Fruit fly (Drosophila melanogaster) whole organism, embryonic: Measurements from ENCODE around the gene CG5565.
A peak's percentile ranks its signal among the peaks of the same experiment; 100 is the strongest.

ENCODE experiments used
- Atf3 ChIP-seq: fragments of 200-800 bp; sonication (Bioruptor generic); optimal IDR thresholded peaks from 3 replicates; lab custom pipeline; 2016; ENCODE audit warnings: missing biosample characterization, missing genetic modification characterization
- B-H2 ChIP-seq: fragments of 200-800 bp; sonication (Bioruptor generic); optimal IDR thresholded peaks from 2 replicates; lab custom pipeline; 2018; ENCODE audit warnings: missing biosample characterization, mild to moderate bottlenecking, missing genetic modification characterization
- CG10543 ChIP-seq: fragments of 200-800 bp; sonication (Bioruptor generic); optimal IDR thresholded peaks from 3 replicates; lab custom pipeline; 2017; ENCODE audit warnings: missing biosample characterization, mild to moderate bottlenecking, missing genetic modification characterization, moderate library complexity
- CG11695 ChIP-seq: fragments of 200-800 bp; sonication (Bioruptor generic); IDR thresholded peaks from 3 replicates; pipeline ENCODE4 v1.3.6; 2022; ENCODE audit warnings: missing biosample characterization, missing genetic modification characterization
- CG12071 ChIP-seq: fragments of 200-800 bp; sonication (Bioruptor generic); optimal IDR thresholded peaks from 3 replicates; lab custom pipeline; 2018; ENCODE audit warnings: missing biosample characterization, mild to moderate bottlenecking, missing genetic modification characterization
- CG12219 ChIP-seq: fragments of 200-800 bp; sonication (Bioruptor generic); optimal IDR thresholded peaks from 3 replicates; lab custom pipeline; 2018; ENCODE audit warnings: missing biosample characterization, mild to moderate bottlenecking, missing genetic modification characterization
- CG12744 ChIP-seq: fragments of 200-800 bp; sonication (Bioruptor generic); optimal IDR thresholded peaks from 2 replicates; lab custom pipeline; 2016; ENCODE audit warnings: missing biosample characterization, missing genetic modification characterization
- CG12769 ChIP-seq: fragments of 200-800 bp; sonication (Bioruptor generic); optimal IDR thresholded peaks from 2 replicates; lab custom pipeline; 2019; ENCODE audit warnings: missing biosample characterization, mild to moderate bottlenecking, missing genetic modification characterization, moderate library complexity
- CG13775 ChIP-seq: fragments of 200-800 bp; sonication (Bioruptor generic); optimal IDR thresholded peaks from 3 replicates; lab custom pipeline; 2017; ENCODE audit warnings: missing biosample characterization, mild to moderate bottlenecking, missing genetic modification characterization
- CG16815 ChIP-seq: fragments of 200-800 bp; sonication (Bioruptor generic); optimal IDR thresholded peaks from 3 replicates; lab custom pipeline; 2017; ENCODE audit warnings: missing biosample characterization, mild to moderate bottlenecking, missing genetic modification characterization
- CG18011 ChIP-seq: fragments of 200-800 bp; sonication (Bioruptor generic); optimal IDR thresholded peaks from 2 replicates; lab custom pipeline; 2017; ENCODE audit warnings: missing biosample characterization, missing genetic modification characterization, mild to moderate bottlenecking, moderate library complexity, missing genotype
- CG18476 ChIP-seq: fragments of 200-800 bp; sonication (Bioruptor generic); optimal IDR thresholded peaks from 2 replicates; lab custom pipeline; 2016; ENCODE audit warnings: missing biosample characterization, mild to moderate bottlenecking, missing genetic modification characterization
- CG2120 ChIP-seq: fragments of 200-800 bp; sonication (Bioruptor generic); optimal IDR thresholded peaks from 3 replicates; lab custom pipeline; 2016; ENCODE audit warnings: missing biosample characterization, missing genetic modification characterization
- CG3838 ChIP-seq: fragments of 200-800 bp; sonication (Bioruptor generic); optimal IDR thresholded peaks from 3 replicates; lab custom pipeline; 2016; ENCODE audit warnings: missing biosample characterization, missing genetic modification characterization
- CG42726 ChIP-seq: fragments of 200-800 bp; sonication (Bioruptor generic); IDR thresholded peaks from 2 replicates; pipeline ENCODE4 v1.3.6; 2022; ENCODE audit warnings: missing biosample characterization, missing genetic modification characterization; ENCODE audit not compliant: partially characterized antibody
- CG43689 ChIP-seq: fragments of 200-800 bp; sonication (Bioruptor generic); IDR thresholded peaks from 2 replicates; pipeline ENCODE4 v1.3.6; 2022; ENCODE audit warnings: missing biosample characterization, missing genetic modification characterization
- CG4617 ChIP-seq: fragments of 200-800 bp; sonication (Bioruptor generic); optimal IDR thresholded peaks from 3 replicates; lab custom pipeline; 2016; ENCODE audit warnings: missing biosample characterization, missing genetic modification characterization, borderline replicate concordance
- CG6175 ChIP-seq: fragments of 200-800 bp; sonication (Bioruptor generic); IDR thresholded peaks from 3 replicates; pipeline ENCODE4 v1.3.6; 2022; ENCODE audit warnings: missing biosample characterization, missing genetic modification characterization
- CG6254 ChIP-seq: fragments of 200-800 bp; sonication (Bioruptor generic); optimal IDR thresholded peaks from 3 replicates; lab custom pipeline; 2017; ENCODE audit warnings: mild to moderate bottlenecking, missing biosample characterization, missing genetic modification reagents, missing genetic modification characterization
- CG6689 ChIP-seq: fragments of 200-800 bp; sonication (Bioruptor generic); IDR thresholded peaks from 2 replicates; pipeline ENCODE4 v1.3.6; 2022; ENCODE audit warnings: missing biosample characterization, missing genetic modification characterization
- CG7372 ChIP-seq: fragments of 200-800 bp; sonication (Bioruptor generic); IDR thresholded peaks from 2 replicates; pipeline ENCODE4 v1.3.6; 2022; ENCODE audit warnings: missing biosample characterization, missing genetic modification characterization
- CG7556 ChIP-seq: fragments of 200-800 bp; sonication (Bioruptor generic); optimal IDR thresholded peaks from 2 replicates; lab custom pipeline; 2017; ENCODE audit warnings: missing biosample characterization, mild to moderate bottlenecking, missing genetic modification characterization
- CG7987 ChIP-seq: fragments of 200-800 bp; sonication (Bioruptor generic); optimal IDR thresholded peaks from 2 replicates; lab custom pipeline; 2018; ENCODE audit warnings: missing biosample characterization, mild to moderate bottlenecking, missing genetic modification characterization, moderate library complexity
- CG8478 ChIP-seq: fragments of >200 bp; optimal IDR thresholded peaks from 2 replicates; lab custom pipeline; 2018
- CG9817 ChIP-seq: fragments of 200-800 bp; sonication (Bioruptor generic); optimal IDR thresholded peaks from 2 replicates; lab custom pipeline; 2018; ENCODE audit warnings: missing biosample characterization, mild to moderate bottlenecking, missing genetic modification characterization, moderate library complexity
- D19B ChIP-seq: fragments of 200-800 bp; sonication (Bioruptor generic); optimal IDR thresholded peaks from 2 replicates; lab custom pipeline; 2017; ENCODE audit warnings: missing biosample characterization, mild to moderate bottlenecking, missing genetic modification characterization
- Dbx ChIP-seq: fragments of 200-800 bp; sonication (Bioruptor generic); IDR thresholded peaks from 3 replicates; pipeline ENCODE4 v1.3.6; 2022; ENCODE audit warnings: missing biosample characterization, missing genetic modification characterization
- HHEX ChIP-seq: fragments of 200-800 bp; sonication (Bioruptor generic); optimal IDR thresholded peaks from 3 replicates; lab custom pipeline; 2017; ENCODE audit warnings: missing biosample characterization, mild to moderate bottlenecking, missing genetic modification characterization, missing genetic modification reagents
- MESR4 ChIP-seq: fragments of 200-800 bp; sonication (Bioruptor generic); optimal IDR thresholded peaks from 2 replicates; lab custom pipeline; 2018; ENCODE audit warnings: missing biosample characterization, mild to moderate bottlenecking, missing genetic modification characterization, moderate library complexity
- MTF-1 ChIP-seq: fragments of 200-800 bp; sonication (Bioruptor generic); optimal IDR thresholded peaks from 2 replicates; lab custom pipeline; 2018; ENCODE audit warnings: missing biosample characterization, mild to moderate bottlenecking, missing genetic modification characterization, borderline replicate concordance
- Mad ChIP-seq: fragments of 200-800 bp; sonication (Bioruptor generic); optimal IDR thresholded peaks from 2 replicates; lab custom pipeline; 2016; ENCODE audit warnings: missing biosample characterization, missing genetic modification characterization
- NFAT ChIP-seq: fragments of 200-800 bp; sonication (Bioruptor generic); IDR thresholded peaks from 2 replicates; pipeline ENCODE4 v1.3.6; 2022; ENCODE audit warnings: missing biosample characterization, missing genetic modification characterization
- Neu2 ChIP-seq: fragments of 200-800 bp; sonication (Bioruptor generic); optimal IDR thresholded peaks from 3 replicates; lab custom pipeline; 2016; ENCODE audit warnings: missing biosample characterization, missing genetic modification characterization, borderline replicate concordance
- Sox102F ChIP-seq: fragments of 200-800 bp; sonication (Bioruptor generic); optimal IDR thresholded peaks from 2 replicates; lab custom pipeline; 2018; ENCODE audit warnings: missing biosample characterization, mild to moderate bottlenecking, missing genetic modification characterization, moderate library complexity
- Taf1 ChIP-seq: fragments of 200-800 bp; sonication (Bioruptor generic); IDR thresholded peaks from 2 replicates; pipeline ENCODE4 v1.3.6; 2022; ENCODE audit warnings: missing biosample characterization, missing genetic modification characterization
- az2 ChIP-seq: fragments of 200-800 bp; sonication (Bioruptor generic); optimal IDR thresholded peaks from 3 replicates; lab custom pipeline; 2016; ENCODE audit warnings: missing biosample characterization, missing genetic modification characterization
- croc ChIP-seq: fragments of 200-800 bp; sonication (Bioruptor generic); conservative IDR thresholded peaks from 3 replicates; pipeline ENCODE4 v1.3.6; 2022; ENCODE audit warnings: missing biosample characterization, missing genetic modification characterization
- dan ChIP-seq: fragments of 200-800 bp; sonication (Bioruptor generic); IDR thresholded peaks from 2 replicates; pipeline ENCODE4 v1.3.6; 2022; ENCODE audit warnings: missing biosample characterization, missing genetic modification characterization
- danr ChIP-seq: fragments of 200-800 bp; sonication (Bioruptor generic); IDR thresholded peaks from 2 replicates; pipeline ENCODE4 v1.3.6; 2022; ENCODE audit warnings: missing biosample characterization, missing genetic modification characterization
- dmrt11E ChIP-seq: fragments of 200-800 bp; sonication (Bioruptor generic); optimal IDR thresholded peaks from 3 replicates; lab custom pipeline; 2018; ENCODE audit warnings: missing biosample characterization, mild to moderate bottlenecking, missing genetic modification characterization, moderate library complexity
- jumu ChIP-seq: fragments of 200-800 bp; sonication (Bioruptor generic); optimal IDR thresholded peaks from 3 replicates; lab custom pipeline; 2016; ENCODE audit warnings: missing biosample characterization, missing genetic modification characterization
- ken ChIP-seq: fragments of 200-800 bp; sonication (Bioruptor generic); IDR thresholded peaks from 3 replicates; pipeline ENCODE4 v1.3.6; 2022; ENCODE audit warnings: missing biosample characterization, missing genetic modification characterization
- knrl ChIP-seq: fragments of 200-800 bp; sonication (Bioruptor generic); IDR thresholded peaks from 3 replicates; pipeline ENCODE4 v1.3.6; 2022; ENCODE audit warnings: missing biosample characterization, missing genetic modification characterization; ENCODE audit not compliant: partially characterized antibody
- lola ChIP-seq, 3 experiments: fragments of >200 bp in 2 of 3; fragments of 200-800 bp in 1 of 3; sonication (Bioruptor generic) in 1 of 3; optimal IDR thresholded peaks; 2 replicates each; lab custom pipeline; 2017 to 2019; ENCODE audit warnings: missing biosample characterization in 3 of 3, missing genetic modification characterization in 3 of 3, mild to moderate bottlenecking in 1 of 3, moderate library complexity in 1 of 3
- onecut ChIP-seq: fragments of 200-800 bp; sonication (Bioruptor generic); IDR thresholded peaks from 2 replicates; pipeline ENCODE4 v1.3.6; 2022; ENCODE audit warnings: missing biosample characterization, missing genetic modification characterization
- pnt ChIP-seq: fragments of 200-800 bp; sonication (Bioruptor generic); optimal IDR thresholded peaks from 3 replicates; lab custom pipeline; 2016; ENCODE audit warnings: missing biosample characterization, missing genetic modification characterization
- pum ChIP-seq: fragments of 200-800 bp; sonication (Bioruptor generic); optimal IDR thresholded peaks from 2 replicates; lab custom pipeline; 2016; ENCODE audit warnings: missing biosample characterization, missing genetic modification characterization
- ro ChIP-seq: fragments of 200-800 bp; sonication (Bioruptor generic); IDR thresholded peaks from 2 replicates; pipeline ENCODE4 v1.3.6; 2022; ENCODE audit warnings: missing biosample characterization, missing genetic modification characterization
- seq ChIP-seq: fragments of 200-800 bp; sonication (Bioruptor generic); IDR thresholded peaks from 2 replicates; pipeline ENCODE4 v1.3.6; 2022; ENCODE audit warnings: missing biosample characterization, missing genetic modification characterization
- sqz ChIP-seq: fragments of 200-800 bp; sonication (Bioruptor generic); optimal IDR thresholded peaks from 3 replicates; lab custom pipeline; 2018; ENCODE audit warnings: missing biosample characterization, mild to moderate bottlenecking, missing genetic modification characterization
- ttk ChIP-seq: fragments of 200-800 bp; sonication (Bioruptor generic); IDR thresholded peaks from 2 replicates; pipeline ENCODE4 v2.1.2; 2022; ENCODE audit warnings: missing biosample characterization, missing genetic modification characterization

Gene CG5565

DNA sequence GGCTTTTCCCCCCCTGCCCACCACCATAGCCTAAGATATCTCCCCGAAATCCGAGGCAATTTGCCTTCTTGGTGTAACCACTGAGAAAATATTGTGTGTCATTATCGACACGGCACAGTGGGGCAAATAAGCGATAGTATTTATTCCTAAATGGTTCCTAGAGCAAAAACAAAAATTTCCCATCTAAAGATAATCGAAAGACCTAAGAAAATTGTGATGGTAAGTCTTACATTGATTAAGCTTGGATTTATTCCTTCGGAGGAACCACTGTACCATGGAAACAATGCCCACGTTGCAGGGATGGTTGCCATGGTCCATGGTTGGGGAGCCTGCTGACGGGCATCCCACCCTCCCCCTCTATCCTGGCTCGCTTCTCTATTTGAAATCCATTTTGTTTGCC lies 39.3 kb downstream of the CG5565 start (continued):
- TF ChIP-seq lola (GFP tag; optimal IDR thresholded peaks at IDR 0.05; lab: Kevin White, UChicago) (no peak), D19B (no peak), danr (GFP tag; lab: Robert Waterston, UW) (no peak), pum (GFP tag; lab: Kevin White, UChicago) (no peak), CG7372 (GFP tag; lab: Robert Waterston, UW) (no peak), seq (no peak), CG6175 (GFP tag; lab: Robert Waterston, UW) (no peak), CG18476 (GFP tag; lab: Kevin White, UChicago) (no peak), CG7556 (GFP tag; lab: Kevin White, UChicago) (peak; percentile 54), CG6689 (GFP tag; lab: Robert Waterston, UW) (peak; percentile 46; the same call in 1 of the 2 replicates), CG43689 (GFP tag; lab: Robert Waterston, UW) (no peak), az2 (peak; percentile 15), CG3838 (no peak), NFAT (GFP tag; lab: Robert Waterston, UW) (no peak), CG42726 (GFP tag; lab: Robert Waterston, UW) (no peak), CG16815 (GFP tag; lab: Kevin White, UChicago) (peak; percentile 5), Atf3 (GFP tag; lab: Kevin White, UChicago) (no peak), CG4617 (no peak), dmrt11E (tag; lab: Kevin White, UChicago) (no peak), dan (GFP tag; lab: Robert Waterston, UW) (no peak), knrl (GFP tag; lab: Robert Waterston, UW) (no peak), CG12744 (GFP tag; lab: Kevin White, UChicago) (no peak), Neu2 (GFP tag; lab: Kevin White, UChicago) (no peak), ttk (GFP tag; lab: Robert Waterston, UW) (peak; percentile 7; the same call in 1 of the 2 replicates), CG9817 (tag; lab: Kevin White, UChicago) (no peak), pnt (GFP tag; lab: Kevin White, UChicago) (peak; percentile 26), Taf1 (no peak; the same call in 1 of the 2 replicates), Mad (GFP tag; lab: Kevin White, UChicago) (no peak), HHEX (GFP tag; lab: Kevin White, UChicago) (no peak), Dbx (GFP tag; lab: Robert Waterston, UW) (0 out of 3 replicates have a peak, but pooled peaks have one; percentile 20), CG7987 (GFP tag; lab: Kevin White, UChicago) (no peak), croc (GFP tag; lab: Robert Waterston, UW) (no peak), ro (GFP tag; lab: Robert Waterston, UW) (no peak), CG18011 (GFP tag; lab: Kevin White, UChicago) (no peak), CG12071 (GFP tag; lab: Kevin White, UChicago) (no peak), CG6254 (GFP tag; lab: Kevin White, UChicago) (no peak), jumu (no peak), CG12219 (GFP tag; lab: Kevin White, UChicago) (peak; percentile 6), sqz (GFP tag; lab: Kevin White, UChicago) (no peak), CG13775 (no peak), ken (GFP tag; lab: Robert Waterston, UW) (peak; percentile 22; the same call in 1 of the 3 replicates), CG8478 (lab: Kevin White, UChicago) (no peak), B-H2 (GFP tag; lab: Kevin White, UChicago) (no peak), CG11695 (GFP tag; lab: Robert Waterston, UW) (peak; percentile 49; the same call in 2 of the 3 replicates), CG10543 (GFP tag; lab: Kevin White, UChicago) (no peak), MESR4 (GFP tag; lab: Kevin White, UChicago) (no peak), onecut (GFP tag; lab: Robert Waterston, UW) (no peak), MTF-1 (GFP tag; lab: Kevin White, UChicago) (no peak), CG12769 (tag; lab: Kevin White, UChicago) (peak; percentile 29), CG2120 (peak; percentile 53), Sox102F (GFP tag; lab: Kevin White, UChicago) (peak; percentile 45)
